Worm (Caenorhabditis elegans) whole organism, L4 larva: Measurements from ENCODE around the gene K07C5.13.

Experiments
- D1046.2 ChIP-seq: fragments of 200-800 bp; sonication (Bioruptor generic); IDR thresholded peaks from 2 replicates; pipeline ENCODE4 v1.3.6; 2022; ENCODE audit warnings: missing genetic modification characterization, missing compliant biosample characterization
- F10B5.3 ChIP-seq: sonication (generic microtip); optimal IDR thresholded peaks from 2 replicates; lab custom pipeline; 2016; ENCODE audit warnings: mild to moderate bottlenecking, missing genetic modification characterization, missing compliant biosample characterization
- F26F4.8 ChIP-seq: fragments of 200-800 bp; sonication (Bioruptor generic); conservative IDR thresholded peaks from 2 replicates; pipeline ENCODE4 v1.3.6; 2022; ENCODE audit warnings: missing genetic modification characterization, missing compliant biosample characterization
- F37D6.2 ChIP-seq: sonication (generic microtip); optimal IDR thresholded peaks from 2 replicates; lab custom pipeline; 2016; ENCODE audit warnings: mild to moderate bottlenecking, missing genetic modification characterization, missing compliant biosample characterization
- F44E2.7 ChIP-seq: fragments of 200-800 bp; sonication (Bioruptor generic); IDR thresholded peaks from 2 replicates; pipeline ENCODE4 v2.1.2; 2022; ENCODE audit warnings: missing genetic modification characterization, missing compliant biosample characterization
- F49E8.2 ChIP-seq: sonication (generic microtip); optimal IDR thresholded peaks from 2 replicates; lab custom pipeline; 2016; ENCODE audit warnings: missing compliant biosample characterization, mild to moderate bottlenecking, missing genetic modification characterization, borderline replicate concordance
- T20F7.1 ChIP-seq: fragments of 200-800 bp; sonication (Bioruptor generic); optimal IDR thresholded peaks from 2 replicates; lab custom pipeline; 2018; ENCODE audit warnings: mild to moderate bottlenecking, missing genetic modification characterization, missing compliant biosample characterization
- T26A8.4 ChIP-seq: fragments of 200-800 bp; sonication (Bioruptor generic); IDR thresholded peaks from 2 replicates; pipeline ENCODE4 v1.3.6; 2022; ENCODE audit warnings: missing genetic modification characterization, missing compliant biosample characterization
- ZK337.2 ChIP-seq: fragments of 200-800 bp; sonication (Bioruptor generic); IDR thresholded peaks from 2 replicates; pipeline ENCODE4 v1.3.6; 2022; ENCODE audit warnings: missing genetic modification reagents, missing genetic modification characterization, missing compliant biosample characterization
- ZK546.5 ChIP-seq, 2 experiments: sonication (generic microtip); optimal IDR thresholded peaks; 2 replicates each; lab custom pipeline; 2017; ENCODE audit warnings: missing biosample characterization in 2 of 2, missing genetic modification characterization in 2 of 2
- ceh-20 ChIP-seq: fragments of 200-800 bp; sonication (Bioruptor generic); IDR thresholded peaks from 2 replicates; pipeline ENCODE4 v1.3.6; 2022; ENCODE audit warnings: missing genetic modification reagents, missing genetic modification characterization, missing compliant biosample characterization
- daf-16 ChIP-seq, 3 experiments: sonication (generic microtip); optimal IDR thresholded peaks; 2 replicates each; lab custom pipeline; 2016 to 2017; ENCODE audit warnings: missing genetic modification characterization in 3 of 3, missing genetic modification reagents in 3 of 3, mild to moderate bottlenecking in 2 of 3, missing compliant biosample characterization in 2 of 3, missing biosample characterization in 1 of 3, moderate library complexity in 1 of 3
- daf-19 ChIP-seq: fragments of 200-800 bp; sonication (Bioruptor generic); conservative IDR thresholded peaks from 2 replicates; pipeline ENCODE4 v1.3.6; 2022; ENCODE audit warnings: missing genetic modification characterization, missing compliant biosample characterization
- daf-8 ChIP-seq: fragments of 200-800 bp; sonication (Bioruptor generic); IDR thresholded peaks from 2 replicates; pipeline ENCODE4 v1.3.6; 2022; ENCODE audit warnings: missing genetic modification characterization, missing compliant biosample characterization
- dmd-6 ChIP-seq: fragments of 200-800 bp; sonication (Bioruptor generic); IDR thresholded peaks from 2 replicates; pipeline ENCODE4 v1.3.6; 2022; ENCODE audit warnings: missing genetic modification reagents, missing genetic modification characterization, missing compliant biosample characterization
- dmd-9 ChIP-seq: fragments of 200-800 bp; sonication (Bioruptor generic); IDR thresholded peaks from 2 replicates; pipeline ENCODE4 v1.3.6; 2022; ENCODE audit warnings: missing genetic modification reagents, missing genetic modification characterization, missing compliant biosample characterization
- dpl-1 ChIP-seq: fragments of 150-350 bp; optimal IDR thresholded peaks from 2 replicates; lab custom pipeline; 2014; ENCODE audit warnings: missing biosample characterization, missing genetic modification reagents, missing genetic modification characterization
- duxl-1 ChIP-seq: sonication (generic microtip); optimal IDR thresholded peaks from 2 replicates; lab custom pipeline; 2016; ENCODE audit warnings: mild to moderate bottlenecking, missing genetic modification characterization, moderate library complexity, missing compliant biosample characterization; ENCODE audit not compliant: poor library complexity
- egl-27 ChIP-seq: sonication (generic microtip); optimal IDR thresholded peaks from 3 replicates; lab custom pipeline; 2017; ENCODE audit warnings: missing biosample characterization, missing genetic modification reagents, missing genetic modification characterization
- fkh-10 ChIP-seq: fragments of 150-350 bp; optimal IDR thresholded peaks from 2 replicates; lab custom pipeline; 2014; ENCODE audit warnings: missing biosample characterization, missing genetic modification reagents, missing genetic modification characterization
- gei-8 ChIP-seq: fragments of 200-800 bp; sonication (Bioruptor generic); optimal IDR thresholded peaks from 2 replicates; lab custom pipeline; 2018; ENCODE audit warnings: mild to moderate bottlenecking, missing genetic modification characterization, missing compliant biosample characterization
- hif-1 ChIP-seq, 2 experiments: sonication (generic microtip); optimal IDR thresholded peaks; 2 replicates each; lab custom pipeline; 2016 to 2017; ENCODE audit warnings: missing compliant biosample characterization in 2 of 2, missing genetic modification characterization in 2 of 2, missing genetic modification reagents in 2 of 2, missing genotype in 2 of 2, mild to moderate bottlenecking in 1 of 2
- hlh-11 ChIP-seq: fragments of 200-800 bp; sonication (Bioruptor generic); optimal IDR thresholded peaks from 2 replicates; lab custom pipeline; 2018; ENCODE audit warnings: mild to moderate bottlenecking, missing genetic modification characterization, missing compliant biosample characterization
- hlh-30 ChIP-seq: sonication (generic microtip); optimal IDR thresholded peaks from 2 replicates; lab custom pipeline; 2017; ENCODE audit warnings: antibody characterized with exemption, mild to moderate bottlenecking, missing genetic modification characterization, missing compliant biosample characterization; ENCODE audit not compliant: insufficient read depth
- lin-1 ChIP-seq: fragments of 200-800 bp; sonication (Bioruptor generic); IDR thresholded peaks from 2 replicates; pipeline ENCODE4 v1.3.6; 2022; ENCODE audit warnings: missing genetic modification reagents, missing genetic modification characterization, missing compliant biosample characterization
- lin-29 ChIP-seq: fragments of 200-800 bp; sonication (Bioruptor generic); IDR thresholded peaks from 2 replicates; pipeline ENCODE4 v1.3.6; 2022; ENCODE audit warnings: missing genetic modification reagents, missing genetic modification characterization, missing compliant biosample characterization
- lin-39 ChIP-seq: fragments of 150-350 bp; optimal IDR thresholded peaks from 2 replicates; lab custom pipeline; 2014; ENCODE audit warnings: missing biosample characterization, missing genetic modification reagents, missing genetic modification characterization
- lir-3 ChIP-seq: sonication (generic microtip); optimal IDR thresholded peaks from 2 replicates; lab custom pipeline; 2016; ENCODE audit warnings: mild to moderate bottlenecking, missing genetic modification characterization, missing compliant biosample characterization
- lsy-2 ChIP-seq, 2 experiments: fragments of 150-350 bp in 1 of 2; sonication (generic microtip) in 1 of 2; optimal IDR thresholded peaks; 2 replicates each; lab custom pipeline; 2014 to 2017; ENCODE audit warnings: missing biosample characterization in 2 of 2, missing genetic modification characterization in 2 of 2
- mdt-29 ChIP-seq: fragments of 200-800 bp; sonication (Bioruptor generic); IDR thresholded peaks from 2 replicates; pipeline ENCODE4 v1.3.6; 2022; ENCODE audit warnings: missing genetic modification reagents, missing genetic modification characterization, missing compliant biosample characterization
- mxl-2 ChIP-seq: fragments of 200-800 bp; sonication (Bioruptor generic); conservative IDR thresholded peaks from 2 replicates; pipeline ENCODE4 v1.3.6; 2022; ENCODE audit warnings: missing genetic modification reagents, missing genetic modification characterization, missing compliant biosample characterization
- nhr-102 ChIP-seq: sonication (generic microtip); optimal IDR thresholded peaks from 2 replicates; lab custom pipeline; 2016; ENCODE audit warnings: mild to moderate bottlenecking, missing genetic modification characterization, moderate library complexity, missing compliant biosample characterization
- nhr-111 ChIP-seq: fragments of 200-800 bp; sonication (Bioruptor generic); optimal IDR thresholded peaks from 2 replicates; lab custom pipeline; 2018; ENCODE audit warnings: mild to moderate bottlenecking, missing genetic modification characterization, missing compliant biosample characterization
- nhr-237 ChIP-seq: sonication (generic microtip); optimal IDR thresholded peaks from 2 replicates; lab custom pipeline; 2017; ENCODE audit warnings: missing biosample characterization, missing genetic modification characterization
- nhr-28 ChIP-seq: fragments of 150-350 bp; optimal IDR thresholded peaks from 2 replicates; lab custom pipeline; 2014; ENCODE audit warnings: missing biosample characterization, missing genetic modification characterization
- nhr-42 ChIP-seq: fragments of 200-800 bp; sonication (Bioruptor generic); IDR thresholded peaks from 2 replicates; pipeline ENCODE4 v1.3.6; 2022; ENCODE audit warnings: missing genetic modification characterization, missing compliant biosample characterization
- nhr-6 ChIP-seq: fragments of 150-350 bp; optimal IDR thresholded peaks from 2 replicates; lab custom pipeline; 2014; ENCODE audit warnings: missing biosample characterization, missing genetic modification characterization
- nhr-77 ChIP-seq: fragments of 150-350 bp; optimal IDR thresholded peaks from 2 replicates; lab custom pipeline; 2014; ENCODE audit warnings: missing biosample characterization, missing genetic modification characterization
- pha-4 ChIP-seq, 2 experiments: fragments of 150-350 bp in 1 of 2; fragments of 200-800 bp in 1 of 2; sonication (Bioruptor generic) in 1 of 2; IDR thresholded peaks in 1 of 2; optimal IDR thresholded peaks in 1 of 2; 2 replicates each; pipeline versions ENCODE4 v1.3.6 to Lab custom; 2014 to 2022; ENCODE audit warnings: missing genetic modification characterization in 2 of 2, missing genetic modification reagents in 2 of 2, missing biosample characterization in 1 of 2, missing compliant biosample characterization in 1 of 2
- pqm-1 ChIP-seq: sonication (generic microtip); optimal IDR thresholded peaks from 2 replicates; lab custom pipeline; 2017; ENCODE audit warnings: missing biosample characterization, missing genetic modification characterization
- rbr-2 ChIP-seq: sonication (generic microtip); optimal IDR thresholded peaks from 2 replicates; lab custom pipeline; 2016; ENCODE audit warnings: missing genotype, missing genetic modification characterization, missing compliant biosample characterization
- saeg-2 ChIP-seq: fragments of 200-800 bp; sonication (Bioruptor generic); IDR thresholded peaks from 2 replicates; pipeline ENCODE4 v1.3.6; 2022; ENCODE audit warnings: missing genetic modification reagents, missing genetic modification characterization, missing compliant biosample characterization
- skn-1 ChIP-seq: fragments of 150-350 bp; optimal IDR thresholded peaks from 2 replicates; lab custom pipeline; 2014; ENCODE audit warnings: missing biosample characterization, missing genetic modification characterization
- tag-97 ChIP-seq: fragments of 200-800 bp; sonication (Bioruptor generic); IDR thresholded peaks from 2 replicates; pipeline ENCODE4 v1.3.6; 2022; ENCODE audit warnings: missing genetic modification characterization, missing compliant biosample characterization
- unc-130 ChIP-seq: sonication (generic microtip); optimal IDR thresholded peaks from 2 replicates; lab custom pipeline; 2016; ENCODE audit warnings: missing genetic modification reagents, missing genetic modification characterization, missing compliant biosample characterization
- unc-62 ChIP-seq, 3 experiments: fragments of 150-350 bp in 1 of 3; sonication (generic microtip); optimal IDR thresholded peaks in 2 of 3; peaks in 1 of 3; 1 replicate in 1 of 3; 2 replicates in 2 of 3; lab custom pipeline; 2014 to 2017; ENCODE audit warnings: missing biosample characterization in 3 of 3, missing genetic modification characterization in 3 of 3, missing genetic modification reagents in 3 of 3, missing genotype in 1 of 3
- vab-7 ChIP-seq: fragments of 200-800 bp; sonication (Bioruptor generic); IDR thresholded peaks from 2 replicates; pipeline ENCODE4 v1.3.6; 2022; ENCODE audit warnings: missing genetic modification reagents, missing genetic modification characterization, missing compliant biosample characterization
- zfp-2 ChIP-seq: sonication (generic microtip); optimal IDR thresholded peaks from 2 replicates; lab custom pipeline; 2016; ENCODE audit warnings: mild to moderate bottlenecking, missing genetic modification characterization, missing compliant biosample characterization
- ztf-7 ChIP-seq: fragments of 150-350 bp; optimal IDR thresholded peaks from 2 replicates; lab custom pipeline; 2014; ENCODE audit warnings: missing biosample characterization, missing genetic modification characterization

The K07C5.13 gene

ce11 chrV:10361830-10362397 is 20.1 kb downstream of the K07C5.13 start, which contains the start of gene cash-1 (continued):
- no peak for TF ChIP-seq pha-4 (GFP tag; IDR thresholded peaks at IDR 0.05; lab: Robert Waterston, UW)
- no peak for TF ChIP-seq pha-4 (tag; optimal IDR thresholded peaks at IDR 0.05; lab: Kevin White, UChicago)
- TF ChIP-seq lir-3 = no peak
- peak in 1 of 2 experiments; percentile 61 for TF ChIP-seq unc-62 (GFP tag; optimal IDR thresholded peaks at IDR 0.05 in 1 of 2; lab: Kevin White, UChicago)
- TF ChIP-seq unc-62 (tag; optimal IDR thresholded peaks at IDR 0.05; lab: Kevin White, UChicago) = no peak
- TF ChIP-seq rbr-2 (tag; lab: Kevin White, UChicago) = peak; percentile 46
- no peak for TF ChIP-seq gei-8 (GFP tag; lab: Kevin White, UChicago)
- no peak for TF ChIP-seq ceh-20
- TF ChIP-seq hlh-30 (tag; lab: Kevin White, UChicago) = peak; percentile 93
- TF ChIP-seq F44E2.7 (GFP tag; lab: Robert Waterston, UW) = no peak
- TF ChIP-seq ZK546.5 (tag; optimal IDR thresholded peaks at IDR 0.05; lab: Kevin White, UChicago) = no peak
- TF ChIP-seq T26A8.4 (GFP tag; lab: Robert Waterston, UW) = no peak
- no peak for TF ChIP-seq daf-8
- 0 out of 2 replicates have a peak, but pooled peaks have one; percentile 33 for TF ChIP-seq lin-1 (GFP tag; lab: Robert Waterston, UW)
- no peak for TF ChIP-seq nhr-111
- TF ChIP-seq nhr-6 (tag; lab: Kevin White, UChicago) = peak; percentile 65
- no peak for TF ChIP-seq F49E8.2 (tag; lab: Kevin White, UChicago)
- TF ChIP-seq daf-19 (GFP tag; lab: Robert Waterston, UW) = no peak
- TF ChIP-seq ZK337.2 (GFP tag; lab: Robert Waterston, UW) = no peak
- TF ChIP-seq dmd-9 (GFP tag; lab: Robert Waterston, UW) = no peak
- no peak for TF ChIP-seq mdt-29 (GFP tag; lab: Robert Waterston, UW)
- TF ChIP-seq T20F7.1 (GFP tag; lab: Kevin White, UChicago) = peak; percentile 1
- peak; percentile 81 for TF ChIP-seq dpl-1 (GFP tag; lab: Kevin White, UChicago)
- peak; percentile 75 for TF ChIP-seq hlh-11 (tag; lab: Kevin White, UChicago)
- TF ChIP-seq fkh-10 (GFP tag; lab: Kevin White, UChicago) = peak; percentile 6
- peak; percentile 13 for TF ChIP-seq ztf-7 (tag; lab: Kevin White, UChicago)
- no peak for TF ChIP-seq D1046.2
- TF ChIP-seq F10B5.3 = no peak
- TF ChIP-seq vab-7 (GFP tag; lab: Robert Waterston, UW) = no peak
- TF ChIP-seq hif-1 (tag; optimal IDR thresholded peaks at IDR 0.05; lab: Kevin White, UChicago) = peak in 1 of 2 experiments; percentile 63
- no peak for TF ChIP-seq nhr-102 (tag; lab: Kevin White, UChicago)
- TF ChIP-seq skn-1 (tag; lab: Kevin White, UChicago) = no peak
- TF ChIP-seq nhr-77 (tag; lab: Kevin White, UChicago) = peak; percentile 29
- no peak for TF ChIP-seq tag-97 (GFP tag; lab: Robert Waterston, UW)
- no peak for TF ChIP-seq mxl-2 (GFP tag; lab: Robert Waterston, UW)
- no peak for TF ChIP-seq F26F4.8 (GFP tag; lab: Robert Waterston, UW)
- no peak for TF ChIP-seq lin-39 (tag; lab: Kevin White, UChicago)
- no peak for TF ChIP-seq daf-16 (GFP tag; optimal IDR thresholded peaks at IDR 0.05; lab: Kevin White, UChicago)
- peak; percentile 42 for TF ChIP-seq daf-16 (tag; optimal IDR thresholded peaks at IDR 0.05; lab: Kevin White, UChicago)
- no peak for TF ChIP-seq saeg-2
- TF ChIP-seq pqm-1 (tag; lab: Kevin White, UChicago) = peak; percentile 45
- TF ChIP-seq lin-29 (GFP tag; lab: Robert Waterston, UW) = no peak
- TF ChIP-seq F37D6.2 (tag; lab: Kevin White, UChicago) = no peak
- no peak for TF ChIP-seq zfp-2
- TF ChIP-seq nhr-28 (tag; lab: Kevin White, UChicago) = peak; percentile 38
- TF ChIP-seq lsy-2 (tag; optimal IDR thresholded peaks at IDR 0.05; lab: Kevin White, UChicago) = peak in 1 of 2 experiments; percentile 72
- TF ChIP-seq nhr-237 = no peak
- TF ChIP-seq nhr-42 (GFP tag; lab: Robert Waterston, UW) = no peak
- TF ChIP-seq egl-27 = no peak
- peak; percentile 20 for TF ChIP-seq unc-130 (GFP tag; lab: Kevin White, UChicago)
- no peak for TF ChIP-seq duxl-1
- TF ChIP-seq dmd-6 (GFP tag; lab: Robert Waterston, UW) = peak; percentile 56
